Worm (Caenorhabditis elegans): ENCODE results near the gene W03F9.4.

Gene W03F9.4

ce11 chrV:151310-151709 is at the start of gene W03F9.4:
Gene W03F9.4 (minus strand): TSS chrV:151388.
- TF ChIP-seq nfya-1 (tag; optimal IDR thresholded peaks at IDR 0.05) (no peak), ceh-9 (tag; optimal IDR thresholded peaks at IDR 0.05) (no peak), eyg-1 (tag; optimal IDR thresholded peaks at IDR 0.05) (no peak), ceh-24 (tag; optimal IDR thresholded peaks at IDR 0.05) (no peak)

ce11 chrV:194760-195159 is 43.6 kb upstream of the W03F9.4 start:
- TF ChIP-seq madf-2 (tag; optimal IDR thresholded peaks at IDR 0.05), result no peak
- no peak for TF ChIP-seq nhr-11 (tag; optimal IDR thresholded peaks at IDR 0.05)
- no peak for TF ChIP-seq pqm-1 (tag; optimal IDR thresholded peaks at IDR 0.05)
- TF ChIP-seq elt-4 (tag; optimal IDR thresholded peaks at IDR 0.05), result peak; percentile 77

ce11 chrV:189436-189835 is 38.2 kb upstream of the W03F9.4 start:
- TF ChIP-seq elt-4 (tag; optimal IDR thresholded peaks at IDR 0.05) (peak; percentile 76), ceh-14 (tag; optimal IDR thresholded peaks at IDR 0.05) (no peak), mec-3 (tag; optimal IDR thresholded peaks at IDR 0.05; ENCODE audit: borderline replicate concordance) (peak; percentile 66)

ce11 chrV:185694-186217 is 34.6 kb upstream of the W03F9.4 start, which contains the start of gene arid-1:
Gene arid-1 (plus strand): TSS chrV:186167.
- peak; percentile 19 for TF ChIP-seq ceh-31 (tag; optimal IDR thresholded peaks at IDR 0.05)
- no peak for TF ChIP-seq C08G9.2 (tag; optimal IDR thresholded peaks at IDR 0.05)
- no peak for TF ChIP-seq ceh-45 (GFP tag; IDR thresholded peaks at IDR 0.05)
- TF ChIP-seq elt-4 (tag; optimal IDR thresholded peaks at IDR 0.05), result no peak
- TF ChIP-seq pha-2 (tag; optimal IDR thresholded peaks at IDR 0.05), result no peak
- no peak for TF ChIP-seq lin-11 (tag; optimal IDR thresholded peaks at IDR 0.05)
- TF ChIP-seq unc-55 (GFP tag; optimal IDR thresholded peaks at IDR 0.05), result no peak
- no peak for TF ChIP-seq dve-1 (tag; optimal IDR thresholded peaks at IDR 0.05)
- TF ChIP-seq ceh-24 (tag; optimal IDR thresholded peaks at IDR 0.05), result no peak
- TF ChIP-seq sox-4 (tag; optimal IDR thresholded peaks at IDR 0.05), result no peak
- no peak for TF ChIP-seq odd-2 (tag; optimal IDR thresholded peaks at IDR 0.05)
- TF ChIP-seq ceh-9 (tag; optimal IDR thresholded peaks at IDR 0.05), result no peak
- peak; percentile 43 for TF ChIP-seq nfya-1 (tag; optimal IDR thresholded peaks at IDR 0.05)
- TF ChIP-seq madf-2 (tag; optimal IDR thresholded peaks at IDR 0.05), result no peak
- TF ChIP-seq ceh-19 (GFP tag; optimal IDR thresholded peaks at IDR 0.05), result no peak
- TF ChIP-seq tbx-7 (tag; optimal IDR thresholded peaks at IDR 0.05), result no peak
- no peak for TF ChIP-seq ets-4 (tag; optimal IDR thresholded peaks at IDR 0.05)
- TF ChIP-seq elt-2 (tag; optimal IDR thresholded peaks at IDR 0.05), result peak; percentile 3
- TF ChIP-seq C38D4.7 (GFP tag; optimal IDR thresholded peaks at IDR 0.05), result no peak
- TF ChIP-seq sdc-2 (tag; optimal IDR thresholded peaks at IDR 0.05), result no peak
- TF ChIP-seq nhr-232 (tag; optimal IDR thresholded peaks at IDR 0.05), result no peak
- TF ChIP-seq ceh-14 (tag; optimal IDR thresholded peaks at IDR 0.05), result no peak
- TF ChIP-seq fkh-6 (tag; optimal IDR thresholded peaks at IDR 0.05), result no peak
- no peak for TF ChIP-seq ceh-34 (tag; optimal IDR thresholded peaks at IDR 0.05)
- TF ChIP-seq rnt-1 (tag; optimal IDR thresholded peaks at IDR 0.05), result peak; percentile 3
- no peak for TF ChIP-seq pqm-1 (tag; optimal IDR thresholded peaks at IDR 0.05)
- no peak for TF ChIP-seq K02D7.2 (tag; optimal IDR thresholded peaks at IDR 0.05)
- no peak for TF ChIP-seq pax-1 (tag; optimal IDR thresholded peaks at IDR 0.05)
- TF ChIP-seq pat-9 (tag; optimal IDR thresholded peaks at IDR 0.05), result no peak
- no peak for TF ChIP-seq dmd-4 (tag; optimal IDR thresholded peaks at IDR 0.05; ENCODE audit: borderline replicate concordance)

- TF ChIP-seq tbx-7 (tag; optimal IDR thresholded peaks at IDR 0.05) (no peak), fkh-10 (GFP tag; optimal IDR thresholded peaks at IDR 0.05) (no peak), odd-2 (tag; optimal IDR thresholded peaks at IDR 0.05) (no peak), pag-3 (tag; optimal IDR thresholded peaks at IDR 0.05; ENCODE audit: borderline replicate concordance) (no peak), nhr-11 (tag; optimal IDR thresholded peaks at IDR 0.05) (no peak), ceh-45 (GFP tag; IDR thresholded peaks at IDR 0.05) (no peak), lin-11 (tag; optimal IDR thresholded peaks at IDR 0.05) (no peak), Y22D7AL.16 (tag; optimal IDR thresholded peaks at IDR 0.05) (no peak), ceh-9 (tag; optimal IDR thresholded peaks at IDR 0.05) (no peak), zip-5 (tag; optimal IDR thresholded peaks at IDR 0.05) (no peak), syd-9 (tag; optimal IDR thresholded peaks at IDR 0.05) (no peak), unc-42 (tag; optimal IDR thresholded peaks at IDR 0.05) (no peak), tbx-2 (tag; optimal IDR thresholded peaks at IDR 0.05) (no peak), che-1 (tag; optimal IDR thresholded peaks at IDR 0.05) (no peak), hlh-13 (GFP tag; optimal IDR thresholded peaks at IDR 0.05) (no peak), madf-2 (tag; optimal IDR thresholded peaks at IDR 0.05) (no peak), fax-1 (tag; optimal IDR thresholded peaks at IDR 0.05) (no peak), ceh-19 (GFP tag; optimal IDR thresholded peaks at IDR 0.05) (no peak)
These were observed 33.9 kb upstream of the W03F9.4 start for ce11 chrV:185124-185523.

All from whole organism, late embryonic.